Worm (Caenorhabditis elegans) whole organism, young adult: Measurements from ENCODE around the gene col-143.

ENCODE experiments used
- die-1 ChIP-seq: sonication (generic microtip); optimal IDR thresholded peaks from 2 replicates; lab custom pipeline; 2016; ENCODE audit warnings: missing genotype, mild to moderate bottlenecking, missing genetic modification characterization, missing compliant biosample characterization
- dpl-1 ChIP-seq: fragments of 150-350 bp; optimal IDR thresholded peaks from 2 replicates; lab custom pipeline; 2014; ENCODE audit warnings: missing biosample characterization, missing genetic modification reagents, missing genetic modification characterization
- lag-1 ChIP-seq: fragments of 200-800 bp; sonication (Bioruptor generic); IDR thresholded peaks from 2 replicates; pipeline ENCODE4 v1.3.6; 2022; ENCODE audit warnings: missing genetic modification reagents, missing genetic modification characterization, missing compliant biosample characterization

DNA sequence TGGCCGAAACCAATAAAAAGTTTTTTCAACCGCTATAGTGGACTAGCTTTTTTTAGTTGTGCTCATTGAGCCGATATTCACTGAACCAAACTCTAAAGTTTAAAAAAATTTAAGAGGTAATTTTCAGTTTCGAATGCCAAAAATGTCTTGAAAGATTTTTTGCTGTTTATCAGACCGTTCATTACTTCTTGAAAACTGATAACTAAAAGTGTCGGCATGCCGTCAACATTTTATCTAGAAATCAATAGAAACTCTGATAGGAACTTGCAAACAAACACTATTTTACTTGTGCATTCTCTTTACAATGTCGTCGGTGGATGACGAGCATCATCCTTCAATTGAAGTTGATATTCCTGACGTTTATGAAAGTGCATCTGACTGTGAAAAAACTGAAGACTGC lies 46.3 kb downstream of the col-143 start:
- TF ChIP-seq die-1 (no peak), lag-1 (no peak), dpl-1 (GFP tag; lab: Kevin White, UChicago) (no peak)
